Fruit fly (Drosophila melanogaster) whole organism: Measurements from ENCODE around the gene CG44013.

Source experiments
- CG8478 ChIP-seq: fragments of >200 bp; optimal IDR thresholded peaks from 2 replicates; lab custom pipeline; 2018; ENCODE audit warnings: inconsistent platforms
- Dll ChIP-seq: fragments of >200 bp; optimal IDR thresholded peaks from 2 replicates; lab custom pipeline; 2017
- EcR ChIP-seq, 2 experiments: fragments of >200 bp; optimal IDR thresholded peaks; 2 replicates each; lab custom pipeline; 2017; ENCODE audit warnings: missing biosample characterization in 2 of 2, missing genetic modification characterization in 2 of 2, missing genetic modification reagents in 2 of 2
- pan ChIP-seq: fragments of >200 bp; optimal IDR thresholded peaks from 2 replicates; lab custom pipeline; 2017
- psq ChIP-seq: fragments of >200 bp; optimal IDR thresholded peaks from 2 replicates; lab custom pipeline; 2017
- usp ChIP-seq: fragments of >200 bp; optimal IDR thresholded peaks from 2 replicates; lab custom pipeline; 2017; ENCODE audit warnings: missing biosample characterization, missing genetic modification characterization, mixed read lengths

CG44013 gene

dm6 chr3R:15509817-15510216, at the start of gene CG44013:
TSS of gene CG44013 (minus strand) at chr3R:15509917.
- TF ChIP-seq usp (GFP tag; lab: Kevin White, UChicago) (no peak), psq (lab: Kevin White, UChicago) (no peak), EcR (GFP tag; optimal IDR thresholded peaks at IDR 0.05; lab: Kevin White, UChicago) (no peak), CG8478 (lab: Kevin White, UChicago) (no peak), Dll (lab: Kevin White, UChicago) (no peak), pan (lab: Kevin White, UChicago) (no peak)

- TF ChIP-seq CG8478 (lab: Kevin White, UChicago) (no peak), psq (lab: Kevin White, UChicago) (no peak), usp (GFP tag; lab: Kevin White, UChicago) (no peak), pan (lab: Kevin White, UChicago) (no peak), Dll (lab: Kevin White, UChicago) (no peak), EcR (GFP tag; optimal IDR thresholded peaks at IDR 0.05; lab: Kevin White, UChicago) (no peak)
Observed at dm6 chr3R:15557308-15557707, 47.6 kb upstream of the CG44013 start.

DNA sequence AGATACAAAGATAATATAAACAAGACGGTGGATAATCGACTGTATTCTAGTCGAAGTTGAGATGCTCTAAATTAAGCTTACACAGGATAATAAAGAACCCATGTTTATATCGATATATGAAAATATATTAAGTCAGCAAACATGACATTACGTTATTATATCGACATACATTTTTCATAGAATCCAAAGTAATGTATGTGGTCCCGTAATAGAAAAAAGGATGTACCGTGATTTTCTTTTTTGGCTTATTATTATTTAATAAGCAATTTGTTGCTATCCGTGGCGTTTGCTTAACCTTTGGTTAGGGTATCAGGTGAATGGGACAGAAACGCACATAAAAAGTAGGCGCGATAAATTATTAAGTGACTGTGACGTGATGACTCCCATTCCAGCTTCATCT, 46.8 kb upstream of the CG44013 start:
- no peak for TF ChIP-seq CG8478 (lab: Kevin White, UChicago)
- no peak for TF ChIP-seq pan (lab: Kevin White, UChicago)
- no peak for TF ChIP-seq EcR (GFP tag; optimal IDR thresholded peaks at IDR 0.05; lab: Kevin White, UChicago)
- no peak for TF ChIP-seq usp (GFP tag; lab: Kevin White, UChicago)
- no peak for TF ChIP-seq psq (lab: Kevin White, UChicago)
- no peak for TF ChIP-seq Dll (lab: Kevin White, UChicago)

DNA sequence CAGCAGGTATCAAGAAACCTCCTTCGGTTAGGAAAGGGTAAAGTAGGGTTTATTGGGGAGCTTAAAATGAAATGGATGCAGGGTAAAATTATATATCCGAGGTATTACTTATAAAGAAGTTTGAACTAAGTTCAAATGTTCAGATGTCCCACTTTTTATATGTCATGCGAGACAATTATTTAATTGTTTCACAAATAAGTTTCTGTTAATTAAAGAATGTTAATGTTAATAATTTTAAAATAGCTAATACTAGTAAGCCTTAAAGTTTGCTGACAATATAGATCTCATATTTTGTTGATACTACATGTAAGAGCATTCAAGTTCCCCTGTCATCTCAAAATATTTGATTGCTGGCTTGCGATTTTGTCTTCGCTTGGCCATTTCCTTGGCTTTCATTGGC, 45.0 kb upstream of the CG44013 start:
- no peak for TF ChIP-seq EcR (GFP tag; optimal IDR thresholded peaks at IDR 0.05; lab: Kevin White, UChicago)
- TF ChIP-seq usp (GFP tag; lab: Kevin White, UChicago): no peak
- no peak for TF ChIP-seq Dll (lab: Kevin White, UChicago)
- no peak for TF ChIP-seq pan (lab: Kevin White, UChicago)
- no peak for TF ChIP-seq psq (lab: Kevin White, UChicago)
- TF ChIP-seq CG8478 (lab: Kevin White, UChicago): no peak

DNA sequence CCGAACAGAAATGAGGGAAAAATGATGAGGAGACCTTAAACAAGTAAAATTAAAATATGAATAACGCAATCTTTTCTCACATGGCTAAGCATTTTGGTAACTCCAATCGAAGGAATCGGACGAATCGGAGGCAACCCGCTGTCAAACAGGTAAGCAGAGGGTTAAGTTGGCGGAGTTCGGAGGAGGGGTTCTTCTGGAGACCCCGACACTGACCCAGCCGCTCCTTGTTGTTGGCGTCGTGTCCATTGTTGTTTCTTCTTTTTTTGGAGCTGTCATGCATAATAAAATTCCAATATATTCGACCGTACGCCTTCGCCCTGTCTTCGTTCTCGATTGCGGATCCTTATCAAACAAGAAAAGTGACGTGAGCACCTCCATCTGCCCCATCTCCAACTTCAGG, 43.8 kb upstream of the CG44013 start:
- TF ChIP-seq EcR (GFP tag; optimal IDR thresholded peaks at IDR 0.05; lab: Kevin White, UChicago) (no peak), pan (lab: Kevin White, UChicago) (no peak), psq (lab: Kevin White, UChicago) (no peak), CG8478 (lab: Kevin White, UChicago) (no peak)

dm6 chr3R:15552733-15553132, 43.0 kb upstream of the CG44013 start, which contains the start of gene AOX4:
TSS of gene AOX4 (minus strand) at chr3R:15552833.
- TF ChIP-seq usp (GFP tag; lab: Kevin White, UChicago) (no peak), Dll (lab: Kevin White, UChicago) (no peak), EcR (GFP tag; optimal IDR thresholded peaks at IDR 0.05; lab: Kevin White, UChicago) (no peak), psq (lab: Kevin White, UChicago) (no peak), CG8478 (lab: Kevin White, UChicago) (no peak)

DNA sequence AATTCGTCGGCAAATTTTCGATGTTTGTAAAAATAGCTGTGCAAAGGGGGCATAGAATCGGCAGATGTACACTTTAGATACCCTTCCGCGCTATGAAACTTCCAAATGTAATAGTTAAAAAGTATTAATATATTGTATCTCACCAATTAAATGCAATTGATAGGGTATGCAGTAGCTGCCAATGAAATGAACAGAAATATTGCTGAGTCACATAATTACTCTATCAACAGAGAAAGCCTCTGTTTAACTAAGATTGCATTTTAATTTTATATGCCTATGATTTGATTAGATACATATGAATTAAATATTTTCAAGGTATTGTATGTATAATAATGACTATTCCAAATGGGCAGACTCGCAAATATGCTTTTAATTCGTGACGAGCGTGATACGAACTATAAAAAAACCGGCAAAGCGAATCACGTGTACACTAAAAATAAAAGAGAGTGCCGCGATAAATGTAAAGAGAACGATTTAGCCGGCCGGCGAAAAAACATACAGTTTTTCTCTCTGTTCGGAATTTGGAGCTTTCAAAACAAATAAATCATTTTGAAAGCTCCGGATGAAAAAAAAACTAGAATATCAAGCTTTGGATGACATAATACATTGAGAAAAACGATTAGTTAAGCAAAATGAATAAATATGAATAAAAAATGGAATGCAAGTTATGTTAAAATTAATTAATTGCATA, 38.3 kb upstream of the CG44013 start, which contains the start of gene AOX3:
Gene AOX3 (minus strand): TSS at position 362 of the 691 bp plus-strand sequence.
- TF ChIP-seq Dll (lab: Kevin White, UChicago): no peak
- no peak for TF ChIP-seq pan (lab: Kevin White, UChicago)
- TF ChIP-seq CG8478 (lab: Kevin White, UChicago): no peak
- no peak for TF ChIP-seq psq (lab: Kevin White, UChicago)
- no peak for TF ChIP-seq EcR (GFP tag; optimal IDR thresholded peaks at IDR 0.05; lab: Kevin White, UChicago)

- no peak for TF ChIP-seq Dll (lab: Kevin White, UChicago)
- no peak for TF ChIP-seq EcR (GFP tag; optimal IDR thresholded peaks at IDR 0.05; lab: Kevin White, UChicago)
- TF ChIP-seq CG8478 (lab: Kevin White, UChicago): no peak
- no peak for TF ChIP-seq psq (lab: Kevin White, UChicago)
- TF ChIP-seq usp (GFP tag; lab: Kevin White, UChicago): no peak
- TF ChIP-seq pan (lab: Kevin White, UChicago): no peak
Observed at dm6 chr3R:15547226-15547625, 37.5 kb upstream of the CG44013 start.

- TF ChIP-seq psq (lab: Kevin White, UChicago): no peak
- TF ChIP-seq EcR (GFP tag; optimal IDR thresholded peaks at IDR 0.05; lab: Kevin White, UChicago): no peak
- no peak for TF ChIP-seq usp (GFP tag; lab: Kevin White, UChicago)
- TF ChIP-seq pan (lab: Kevin White, UChicago): no peak
- TF ChIP-seq Dll (lab: Kevin White, UChicago): no peak
- TF ChIP-seq CG8478 (lab: Kevin White, UChicago): no peak
Observed at dm6 chr3R:15542314-15542713, 32.6 kb upstream of the CG44013 start, which contains the start of gene AOX2. TSS of gene AOX2 (minus strand) at chr3R:15542414.

DNA sequence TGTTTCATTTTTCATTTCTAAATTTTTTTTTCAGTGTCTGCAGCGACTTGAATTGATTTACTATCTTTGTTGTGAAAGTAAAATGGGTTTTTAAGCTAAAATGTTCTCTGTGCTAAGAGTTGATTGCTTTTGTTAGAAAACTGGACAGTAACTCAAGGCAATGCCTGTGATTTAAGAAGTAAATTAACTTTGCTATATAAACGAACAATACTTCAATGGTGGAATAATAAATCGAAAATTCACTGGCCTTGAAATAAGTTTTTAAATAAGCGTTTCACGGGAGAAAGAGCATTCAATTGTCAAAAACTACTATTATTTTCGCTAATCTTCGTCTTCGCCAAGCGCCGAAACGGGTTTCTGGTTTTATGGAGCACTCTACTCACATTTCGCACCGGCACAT, 31.2 kb upstream of the CG44013 start:
- TF ChIP-seq EcR (GFP tag; optimal IDR thresholded peaks at IDR 0.05; lab: Kevin White, UChicago) (no peak), psq (lab: Kevin White, UChicago) (no peak), pan (lab: Kevin White, UChicago) (no peak), Dll (lab: Kevin White, UChicago) (no peak), usp (GFP tag; lab: Kevin White, UChicago) (no peak), CG8478 (lab: Kevin White, UChicago) (no peak)

dm6 chr3R:15536918-15537716, 27.4 kb upstream of the CG44013 start, which contains the start of gene AOX1:
TSS of gene AOX1 (minus strand) at chr3R:15537292.
- TF ChIP-seq usp (GFP tag; lab: Kevin White, UChicago): no peak
- TF ChIP-seq Dll (lab: Kevin White, UChicago): no peak
- no peak for TF ChIP-seq CG8478 (lab: Kevin White, UChicago)
- TF ChIP-seq psq (lab: Kevin White, UChicago): no peak
- no peak for TF ChIP-seq pan (lab: Kevin White, UChicago)
